Worm (Caenorhabditis elegans): ENCODE measurements around the gene F39H12.3.

F39H12.3 gene

ce11 chrX:876935-877334 lies 35.6 kb upstream of the F39H12.3 start, which contains the start of gene ZC13.1 (continued):
- TF ChIP-seq aha-1 (tag) (peak; percentile 99), dmd-6 (GFP tag; IDR thresholded peaks at IDR 0.05) (0 out of 2 replicates have a peak, but pooled peaks have one; percentile 30), pha-4 (GFP tag; IDR thresholded peaks at IDR 0.05) (no peak), pha-4 (tag; optimal IDR thresholded peaks at IDR 0.05) (peak; percentile 38), Y105C5A.15 (GFP tag; IDR thresholded peaks at IDR 0.05) (no peak), unc-130 (GFP tag; optimal IDR thresholded peaks at IDR 0.05) (no peak), daf-19 (GFP tag; conservative IDR thresholded peaks at IDR 0.05) (no peak), nhr-76 (tag; optimal IDR thresholded peaks at IDR 0.05) (no peak), egl-27 (tag; optimal IDR thresholded peaks at IDR 0.05) (no peak)

ce11 chrX:873634-874033 lies 32.3 kb upstream of the F39H12.3 start:
- no peak for TF ChIP-seq F37D6.2 (tag; optimal IDR thresholded peaks at IDR 0.05)
- peak in 1 of 2 experiments; percentile 95 for TF ChIP-seq unc-62 (GFP tag; optimal IDR thresholded peaks at IDR 0.05 in 1 of 2)
- TF ChIP-seq unc-62 (tag; optimal IDR thresholded peaks at IDR 0.05) = no peak
- TF ChIP-seq dmd-6 (GFP tag; IDR thresholded peaks at IDR 0.05) = no peak
- TF ChIP-seq T26A8.4 (GFP tag; IDR thresholded peaks at IDR 0.05) = no peak

- TF ChIP-seq mes-2 (tag; optimal IDR thresholded peaks at IDR 0.05; ENCODE audit: poor library complexity, severe bottlenecking) (no peak), snpc-4 (tag; optimal IDR thresholded peaks at IDR 0.05) (peak; percentile 51), nhr-10 (tag; optimal IDR thresholded peaks at IDR 0.05) (no peak), R02D3.7 (tag; optimal IDR thresholded peaks at IDR 0.05) (no peak), dve-1 (tag; optimal IDR thresholded peaks at IDR 0.05; ENCODE audit: insufficient read depth) (no peak), ZK546.5 (tag; optimal IDR thresholded peaks at IDR 0.05) (no peak), mep-1 (tag; optimal IDR thresholded peaks at IDR 0.05) (no peak), F26F4.8 (GFP tag; conservative IDR thresholded peaks at IDR 0.05) (0 out of 2 replicates have a peak, but pooled peaks have one; percentile 19), gei-8 (GFP tag; optimal IDR thresholded peaks at IDR 0.05) (no peak), mdl-1 (tag; optimal IDR thresholded peaks at IDR 0.05) (no peak), lsy-2 (tag; optimal IDR thresholded peaks at IDR 0.05) (no peak), aha-1 (tag) (no peak), T26A8.4 (GFP tag; IDR thresholded peaks at IDR 0.05) (no peak), tra-1 (GFP tag; IDR thresholded peaks at IDR 0.05) (no peak), pqm-1 (tag; optimal IDR thresholded peaks at IDR 0.05) (peak; percentile 87), lim-7 (GFP tag; IDR thresholded peaks at IDR 0.05) (no peak), ceh-44 (GFP tag; IDR thresholded peaks at IDR 0.05) (no peak), fos-1 (tag; optimal IDR thresholded peaks at IDR 0.05) (no peak), F49E8.2 (tag; optimal IDR thresholded peaks at IDR 0.05; ENCODE audit: borderline replicate concordance) (no peak), daf-16 (GFP tag; optimal IDR thresholded peaks at IDR 0.05) (no peak), daf-16 (tag; optimal IDR thresholded peaks at IDR 0.05) (peak; percentile 36), ceh-20 (GFP tag; IDR thresholded peaks at IDR 0.05) (no peak), egl-27 (tag; optimal IDR thresholded peaks at IDR 0.05) (no peak), cey-2 (tag; optimal IDR thresholded peaks at IDR 0.05; ENCODE audit: borderline replicate concordance, insufficient read depth) (no peak), nhr-25 (tag; optimal IDR thresholded peaks at IDR 0.05; ENCODE audit: borderline replicate concordance, insufficient read depth) (no peak), nhr-6 (tag; optimal IDR thresholded peaks at IDR 0.05) (no peak), dmd-6 (GFP tag; IDR thresholded peaks at IDR 0.05) (no peak), jun-1 (tag; optimal IDR thresholded peaks at IDR 0.05) (no peak), ceh-28 (tag; optimal IDR thresholded peaks at IDR 0.05) (no peak), unc-39 (tag; optimal IDR thresholded peaks at IDR 0.05) (no peak), attf-4 (tag; optimal IDR thresholded peaks at IDR 0.05) (no peak), zfp-3 (GFP tag; conservative IDR thresholded peaks at IDR 0.05) (no peak), ces-1 (GFP tag; optimal IDR thresholded peaks at IDR 0.05) (no peak), ztf-11 (tag; optimal IDR thresholded peaks at IDR 0.05) (no peak), hmg-1.1 (GFP tag; IDR thresholded peaks at IDR 0.05) (no peak), vab-7 (GFP tag; IDR thresholded peaks at IDR 0.05) (0 out of 2 replicates have a peak, but pooled peaks have one; percentile 34), spr-1 (tag; optimal IDR thresholded peaks at IDR 0.05) (no peak), Y48G9A.11 (GFP tag; IDR thresholded peaks at IDR 0.05) (no peak)
These were observed 30.8 kb upstream of the F39H12.3 start, which contains the start of gene F56F10.1 for ce11 chrX:871957-872715. Gene F56F10.1 (plus strand): TSS chrX:872603.

All from whole organism, L4 larva.